Worm (Caenorhabditis elegans) whole organism, mixed stage, embryonic: ENCODE results near the gene F38E1.3.

ENCODE experiments used
- M03D4.4 ChIP-seq: sonication (generic microtip); optimal IDR thresholded peaks from 2 replicates; lab custom pipeline; 2017; ENCODE audit warnings: mild to moderate bottlenecking, missing genetic modification characterization, missing compliant biosample characterization
- bed-3 ChIP-seq: fragments of 200-800 bp; sonication (Bioruptor generic); optimal IDR thresholded peaks from 3 replicates; lab custom pipeline; 2018; ENCODE audit warnings: mild to moderate bottlenecking, missing genetic modification characterization, moderate library complexity, missing compliant biosample characterization
- blmp-1 ChIP-seq: fragments of 150-350 bp; optimal IDR thresholded peaks from 2 replicates; lab custom pipeline; 2014; ENCODE audit warnings: missing biosample characterization, missing genetic modification characterization
- ceh-39 ChIP-seq: fragments of 150-350 bp; optimal IDR thresholded peaks from 2 replicates; lab custom pipeline; 2014; ENCODE audit warnings: missing biosample characterization, missing genetic modification characterization
- ceh-43 ChIP-seq: fragments of 200-800 bp; sonication (Bioruptor generic); optimal IDR thresholded peaks from 2 replicates; lab custom pipeline; 2018; ENCODE audit warnings: mild to moderate bottlenecking, missing genetic modification characterization, moderate library complexity, missing compliant biosample characterization
- ceh-83 ChIP-seq: fragments of 200-800 bp; sonication (Bioruptor generic); optimal IDR thresholded peaks from 2 replicates; lab custom pipeline; 2018; ENCODE audit warnings: mild to moderate bottlenecking, missing genetic modification characterization, missing compliant biosample characterization
- ces-1 ChIP-seq: fragments of 150-350 bp; optimal IDR thresholded peaks from 2 replicates; lab custom pipeline; 2014; ENCODE audit warnings: missing biosample characterization, missing genetic modification reagents, missing genetic modification characterization
- cnd-1 ChIP-seq: fragments of 200-800 bp; sonication (Bioruptor generic); optimal IDR thresholded peaks from 2 replicates; lab custom pipeline; 2018; ENCODE audit warnings: mild to moderate bottlenecking, missing genetic modification characterization, missing compliant biosample characterization
- drap-1 ChIP-seq: fragments of 200-800 bp; sonication (Bioruptor generic); optimal IDR thresholded peaks from 3 replicates; lab custom pipeline; 2018; ENCODE audit warnings: mild to moderate bottlenecking, missing genetic modification characterization, missing compliant biosample characterization
- elt-1 ChIP-seq: sonication (generic microtip); optimal IDR thresholded peaks from 2 replicates; lab custom pipeline; 2017; ENCODE audit warnings: missing genetic modification characterization, mild to moderate bottlenecking, missing compliant biosample characterization, antibody characterized with exemption, moderate library complexity, borderline replicate concordance; ENCODE audit not compliant: insufficient read depth
- elt-3 ChIP-seq: fragments of 150-350 bp; optimal IDR thresholded peaks from 2 replicates; lab custom pipeline; 2014; ENCODE audit warnings: missing biosample characterization, missing genetic modification characterization
- flh-1 ChIP-seq: fragments of 200-800 bp; sonication (Bioruptor generic); optimal IDR thresholded peaks from 2 replicates; lab custom pipeline; 2018; ENCODE audit warnings: mild to moderate bottlenecking, missing genetic modification characterization, moderate library complexity, missing compliant biosample characterization
- ham-2 ChIP-seq: fragments of 200-800 bp; sonication (Bioruptor generic); optimal IDR thresholded peaks from 2 replicates; lab custom pipeline; 2018; ENCODE audit warnings: mild to moderate bottlenecking, missing genetic modification characterization, missing compliant biosample characterization
- hlh-1 ChIP-seq: fragments of 150-350 bp; optimal IDR thresholded peaks from 2 replicates; lab custom pipeline; 2014; ENCODE audit warnings: missing biosample characterization, missing genetic modification reagents, missing genetic modification characterization
- lin-13 ChIP-seq: fragments of 150-350 bp; optimal IDR thresholded peaks from 2 replicates; lab custom pipeline; 2014; ENCODE audit warnings: missing biosample characterization, missing genetic modification characterization
- lin-32 ChIP-seq: fragments of 200-800 bp; sonication (Bioruptor generic); optimal IDR thresholded peaks from 2 replicates; lab custom pipeline; 2018; ENCODE audit warnings: mild to moderate bottlenecking, missing genetic modification characterization, missing compliant biosample characterization
- lsy-2 ChIP-seq: fragments of 150-350 bp; optimal IDR thresholded peaks from 2 replicates; lab custom pipeline; 2014; ENCODE audit warnings: missing biosample characterization, missing genetic modification characterization
- mab-5 ChIP-seq: fragments of 150-350 bp; optimal IDR thresholded peaks from 2 replicates; lab custom pipeline; 2014; ENCODE audit warnings: missing biosample characterization, missing genetic modification characterization
- mep-1 ChIP-seq: fragments of 150-350 bp; optimal IDR thresholded peaks from 2 replicates; lab custom pipeline; 2017; ENCODE audit warnings: missing biosample characterization, missing genetic modification reagents, missing genetic modification characterization, inconsistent platforms
- nhr-12 ChIP-seq: fragments of 150-350 bp; optimal IDR thresholded peaks from 2 replicates; lab custom pipeline; 2014; ENCODE audit warnings: missing biosample characterization, missing genetic modification characterization
- nhr-2 ChIP-seq: fragments of 150-350 bp; optimal IDR thresholded peaks from 2 replicates; lab custom pipeline; 2014; ENCODE audit warnings: missing biosample characterization, missing genetic modification characterization
- nhr-237 ChIP-seq: fragments of 150-350 bp; optimal IDR thresholded peaks from 2 replicates; lab custom pipeline; 2014; ENCODE audit warnings: missing biosample characterization, missing genetic modification characterization
- nhr-28 ChIP-seq: fragments of 150-350 bp; optimal IDR thresholded peaks from 2 replicates; lab custom pipeline; 2014; ENCODE audit warnings: missing biosample characterization, missing genetic modification characterization
- nhr-76 ChIP-seq: sonication (generic microtip); optimal IDR thresholded peaks from 2 replicates; lab custom pipeline; 2017; ENCODE audit warnings: missing biosample characterization, missing genetic modification characterization
- pha-4 ChIP-seq: fragments of 150-350 bp; optimal IDR thresholded peaks from 2 replicates; lab custom pipeline; 2018; ENCODE audit warnings: missing biosample characterization, missing genetic modification reagents, missing genetic modification characterization
- snpc-4 ChIP-seq: fragments of 150-350 bp; optimal IDR thresholded peaks from 2 replicates; lab custom pipeline; 2014; ENCODE audit warnings: missing biosample characterization, missing genetic modification characterization
- sptf-1 ChIP-seq: sonication (generic microtip); optimal IDR thresholded peaks from 2 replicates; lab custom pipeline; 2017; ENCODE audit warnings: mild to moderate bottlenecking, missing genetic modification characterization, moderate library complexity, missing compliant biosample characterization
- unc-120 ChIP-seq: sonication (generic microtip); optimal IDR thresholded peaks from 2 replicates; lab custom pipeline; 2017; ENCODE audit warnings: missing genetic modification characterization, missing compliant biosample characterization; ENCODE audit not compliant: poor library complexity, severe bottlenecking
- unc-39 ChIP-seq: fragments of 150-350 bp; optimal IDR thresholded peaks from 2 replicates; lab custom pipeline; 2014; ENCODE audit warnings: missing biosample characterization, missing genetic modification characterization
- unc-62 ChIP-seq: fragments of 150-350 bp; optimal IDR thresholded peaks from 2 replicates; lab custom pipeline; 2014; ENCODE audit warnings: missing biosample characterization, missing genetic modification reagents, missing genetic modification characterization
- zip-8 ChIP-seq: fragments of 150-350 bp; optimal IDR thresholded peaks from 2 replicates; lab custom pipeline; 2014; ENCODE audit warnings: missing biosample characterization, missing genetic modification characterization
- ztf-11 ChIP-seq: fragments of 150-350 bp; optimal IDR thresholded peaks from 2 replicates; lab custom pipeline; 2014; ENCODE audit warnings: missing biosample characterization, missing genetic modification characterization

F38E1.3 gene

DNA sequence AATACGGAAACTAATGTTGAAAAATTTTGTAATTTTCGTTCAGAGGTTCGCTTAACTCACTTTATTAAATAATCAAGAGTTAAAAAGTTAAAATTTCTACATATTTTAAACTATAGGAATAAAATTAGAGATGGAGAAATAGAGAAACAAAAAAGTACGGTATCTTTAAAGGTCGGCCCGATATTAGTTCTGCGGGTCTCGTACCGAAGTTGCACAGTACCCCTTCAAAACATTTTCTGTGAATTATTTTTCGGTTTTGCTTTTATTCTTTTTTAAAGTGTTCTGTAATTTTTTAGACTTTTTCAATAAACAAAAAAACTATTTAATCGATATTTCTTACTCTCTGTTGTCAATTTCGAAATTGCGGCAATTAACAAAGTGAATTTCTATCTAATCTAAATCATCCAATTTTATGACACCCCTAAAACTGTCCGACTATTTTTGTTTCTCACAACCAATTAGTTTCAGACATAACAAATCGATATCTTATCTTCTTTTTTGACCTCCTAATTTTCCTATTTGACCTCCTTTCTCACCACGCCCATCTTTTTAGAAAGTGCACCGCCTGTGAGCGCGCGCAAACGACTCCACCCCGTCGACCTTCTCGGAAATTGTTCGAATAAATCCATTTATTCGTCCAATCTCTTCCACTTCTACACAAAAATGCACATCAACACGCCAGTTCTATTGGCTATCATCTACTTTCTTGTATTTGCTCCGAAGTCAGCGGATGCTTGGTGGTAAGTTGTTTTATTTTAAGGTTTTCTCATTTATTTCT, 20.3 kb upstream of the F38E1.3 start, which contains the start of gene mom-2:
TSS of gene mom-2 (plus strand) at position 554 of the 778 bp plus-strand sequence.
- TF ChIP-seq nhr-12 (tag; lab: Kevin White, UChicago), result no peak
- no peak for TF ChIP-seq flh-1 (GFP tag; lab: Kevin White, UChicago)
- no peak for TF ChIP-seq nhr-2
- TF ChIP-seq sptf-1 (tag; lab: Kevin White, UChicago), result no peak
- TF ChIP-seq hlh-1, result no peak
- TF ChIP-seq lin-32, result no peak
- TF ChIP-seq zip-8, result no peak
- TF ChIP-seq ham-2 (GFP tag; lab: Kevin White, UChicago), result no peak
- TF ChIP-seq ceh-39 (tag; lab: Kevin White, UChicago), result no peak
- no peak for TF ChIP-seq unc-39
- no peak for TF ChIP-seq ceh-83 (GFP tag; lab: Kevin White, UChicago)
- TF ChIP-seq bed-3, result no peak
- no peak for TF ChIP-seq mab-5 (tag; lab: Kevin White, UChicago)
- no peak for TF ChIP-seq drap-1 (GFP tag; lab: Kevin White, UChicago)
- TF ChIP-seq, all 35 proteins: peak for 0

DNA sequence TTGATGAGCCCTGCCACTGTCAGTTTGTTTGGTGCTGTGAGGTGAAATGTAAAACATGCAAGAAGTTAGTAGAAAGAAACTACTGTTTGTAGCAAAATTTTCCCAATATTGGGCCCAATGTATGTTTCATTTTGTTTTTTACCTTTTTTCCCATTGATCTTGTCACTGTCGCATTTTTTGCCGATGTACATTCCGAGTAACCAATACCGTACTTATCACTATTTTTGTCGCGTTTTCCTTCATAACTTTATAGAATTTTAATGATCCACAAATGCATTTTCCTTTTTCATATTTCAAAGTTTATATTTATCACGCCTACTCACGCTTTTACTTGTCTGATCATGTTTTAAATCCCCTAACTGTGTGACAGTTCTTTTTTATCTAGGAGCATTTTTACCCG, 18.2 kb upstream of the F38E1.3 start:
- TF ChIP-seq lin-32 (no peak), M03D4.4 (tag; lab: Kevin White, UChicago) (no peak), unc-120 (tag; lab: Kevin White, UChicago) (no peak), nhr-2 (no peak), nhr-28 (tag; lab: Kevin White, UChicago) (no peak), lsy-2 (tag; lab: Kevin White, UChicago) (no peak), snpc-4 (no peak), nhr-12 (tag; lab: Kevin White, UChicago) (no peak), ceh-43 (GFP tag; lab: Kevin White, UChicago) (no peak), nhr-237 (tag; lab: Kevin White, UChicago) (no peak), unc-39 (no peak), bed-3 (no peak), ceh-39 (tag; lab: Kevin White, UChicago) (no peak), unc-62 (GFP tag; lab: Kevin White, UChicago) (no peak), ham-2 (GFP tag; lab: Kevin White, UChicago) (no peak), elt-1 (no peak), blmp-1 (no peak), lin-13 (no peak), flh-1 (GFP tag; lab: Kevin White, UChicago) (no peak)

- no peak for TF ChIP-seq bed-3
- TF ChIP-seq M03D4.4 (tag; lab: Kevin White, UChicago), result no peak
- TF ChIP-seq lin-32, result no peak
- no peak for TF ChIP-seq elt-1
- no peak for TF ChIP-seq zip-8
Measured at ce11 chrV:8358702-8359101, 17.2 kb upstream of the F38E1.3 start.

- TF ChIP-seq mep-1 (tag; lab: Kevin White, UChicago) (peak; percentile 45), ceh-83 (GFP tag; lab: Kevin White, UChicago) (no peak), sptf-1 (tag; lab: Kevin White, UChicago) (no peak), pha-4 (tag; lab: Kevin White, UChicago) (peak; percentile 4), elt-3 (tag; lab: Kevin White, UChicago) (no peak), blmp-1 (no peak), unc-62 (GFP tag; lab: Kevin White, UChicago) (no peak), nhr-28 (tag; lab: Kevin White, UChicago) (no peak), lsy-2 (tag; lab: Kevin White, UChicago) (peak; percentile 23), ceh-39 (tag; lab: Kevin White, UChicago) (no peak), bed-3 (no peak), elt-1 (no peak), cnd-1 (tag; lab: Kevin White, UChicago) (no peak), mab-5 (tag; lab: Kevin White, UChicago) (no peak), flh-1 (GFP tag; lab: Kevin White, UChicago) (no peak), lin-13 (no peak), nhr-76 (no peak), ces-1 (GFP tag; lab: Kevin White, UChicago) (peak; percentile 49), M03D4.4 (tag; lab: Kevin White, UChicago) (no peak), unc-120 (tag; lab: Kevin White, UChicago) (no peak), ztf-11 (tag; lab: Kevin White, UChicago) (no peak), zip-8 (no peak), snpc-4 (no peak)
Measured at ce11 chrV:8359113-8359564, 16.8 kb upstream of the F38E1.3 start, which contains the start of gene mpdu-1. TSS of gene mpdu-1 (minus strand) at chrV:8359163.
